Worm (Caenorhabditis elegans): ENCODE results near the gene F55B12.2.

Gene F55B12.2

DNA sequence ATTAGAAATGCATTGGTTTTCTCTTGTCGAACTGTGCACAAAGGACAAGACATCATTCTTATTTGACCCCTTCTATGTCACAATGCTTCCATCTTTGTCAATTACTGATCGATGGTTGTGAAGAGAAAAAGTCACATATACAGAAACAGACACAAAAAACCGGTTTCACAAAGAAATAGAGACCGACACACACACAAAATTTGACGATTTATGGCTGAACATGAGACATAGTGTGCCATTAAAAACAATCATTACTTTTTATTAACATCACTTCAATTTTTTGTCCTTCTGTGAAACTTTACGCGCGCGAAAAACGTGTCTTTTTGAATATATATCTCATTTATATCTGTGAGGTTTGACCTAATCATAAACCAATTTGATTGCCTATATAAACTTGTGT, 26.2 kb downstream of the F55B12.2 start:
- TF ChIP-seq mdl-1 (tag; optimal IDR thresholded peaks at IDR 0.05) (no peak), gmeb-1 (tag; optimal IDR thresholded peaks at IDR 0.05) (no peak), sma-9 (GFP tag; optimal IDR thresholded peaks at IDR 0.05) (no peak), sma-9 (tag; optimal IDR thresholded peaks at IDR 0.05) (no peak), elt-1 (tag; optimal IDR thresholded peaks at IDR 0.05) (no peak), nhr-21 (tag; optimal IDR thresholded peaks at IDR 0.05) (peak; percentile 50), egl-27 (tag; optimal IDR thresholded peaks at IDR 0.05) (no peak), crh-2 (tag; optimal IDR thresholded peaks at IDR 0.05) (no peak), lin-13 (GFP tag; optimal IDR thresholded peaks at IDR 0.05) (no peak), snpc-4 (tag; optimal IDR thresholded peaks at IDR 0.05) (no peak), nhr-77 (tag; optimal IDR thresholded peaks at IDR 0.05) (no peak), aly-2 (tag; optimal IDR thresholded peaks at IDR 0.05) (no peak), ceh-16 (tag; optimal IDR thresholded peaks at IDR 0.05) (no peak), unc-55 (GFP tag; optimal IDR thresholded peaks at IDR 0.05) (peak; percentile 50), lin-39 (tag; optimal IDR thresholded peaks at IDR 0.05) (no peak), unc-62 (GFP tag; optimal IDR thresholded peaks at IDR 0.05) (no peak), nhr-12 (tag; optimal IDR thresholded peaks at IDR 0.05) (no peak), F13H6.1 (tag; optimal IDR thresholded peaks at IDR 0.05) (no peak), ztf-1 (GFP tag; conservative IDR thresholded peaks at IDR 0.05) (no peak), nhr-237 (tag; optimal IDR thresholded peaks at IDR 0.05) (no peak), ztf-11 (tag; optimal IDR thresholded peaks at IDR 0.05) (no peak), lin-11 (tag; optimal IDR thresholded peaks at IDR 0.05) (no peak), nhr-129 (tag; optimal IDR thresholded peaks at IDR 0.05) (peak; percentile 44), peb-1 (tag; optimal IDR thresholded peaks at IDR 0.05) (no peak), unc-39 (tag; optimal IDR thresholded peaks at IDR 0.05) (no peak), nhr-23 (tag; optimal IDR thresholded peaks at IDR 0.05) (no peak), R02D3.7 (tag; optimal IDR thresholded peaks at IDR 0.05) (no peak), mab-5 (tag; optimal IDR thresholded peaks at IDR 0.05) (peak; percentile 57), elt-3 (tag; optimal IDR thresholded peaks at IDR 0.05) (no peak), alr-1 (tag; optimal IDR thresholded peaks at IDR 0.05) (no peak), blmp-1 (tag; optimal IDR thresholded peaks at IDR 0.05; ENCODE audit: insufficient read depth) (no peak), C34F6.9 (tag; optimal IDR thresholded peaks at IDR 0.05) (no peak), fos-1 (tag; optimal IDR thresholded peaks at IDR 0.05) (no peak), skn-1 (tag; optimal IDR thresholded peaks at IDR 0.05) (no peak), ztf-4 (tag; optimal IDR thresholded peaks at IDR 0.05) (no peak), nhr-10 (tag; optimal IDR thresholded peaks at IDR 0.05) (no peak), lsy-2 (tag; optimal IDR thresholded peaks at IDR 0.05) (no peak), ZK546.5 (tag; optimal IDR thresholded peaks at IDR 0.05) (no peak), sem-4 (tag; optimal IDR thresholded peaks at IDR 0.05) (peak; percentile 18), mbf-1 (tag; optimal IDR thresholded peaks at IDR 0.05) (no peak), dmd-4 (tag; optimal IDR thresholded peaks at IDR 0.05) (no peak), ceh-82 (tag; optimal IDR thresholded peaks at IDR 0.05) (no peak), zag-1 (tag; optimal IDR thresholded peaks at IDR 0.05) (no peak), sma-3 (GFP tag; optimal IDR thresholded peaks at IDR 0.05) (peak; percentile 7), ama-1 (optimal IDR thresholded peaks at IDR 0.05) (peak; percentile 12), nhr-11 (tag; optimal IDR thresholded peaks at IDR 0.05) (no peak), nhr-6 (tag; optimal IDR thresholded peaks at IDR 0.05) (no peak), nhr-25 (tag; optimal IDR thresholded peaks at IDR 0.05) (peak; percentile 88), Y55F3AM.14 (GFP tag; optimal IDR thresholded peaks at IDR 0.05) (no peak)

DNA sequence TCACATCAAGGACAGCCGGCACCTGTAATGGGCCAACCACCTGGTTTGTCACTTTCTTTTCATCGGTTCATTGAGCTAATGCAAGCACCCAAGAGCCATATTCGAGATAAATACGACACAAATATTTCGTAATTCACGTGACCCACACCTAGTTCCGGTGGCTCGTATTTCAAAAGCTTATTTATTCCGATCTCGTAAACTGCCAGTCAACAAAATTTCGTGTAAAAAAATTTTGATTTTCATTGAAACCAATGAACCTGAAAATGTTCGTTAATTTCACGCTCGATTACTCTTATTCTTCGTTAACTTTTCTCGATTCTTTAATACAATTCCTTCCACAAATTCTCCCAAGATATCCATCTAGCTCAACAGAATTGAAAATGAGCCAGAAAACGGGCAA, 26.7 kb downstream of the F55B12.2 start:
- no peak for TF ChIP-seq elt-1 (tag; optimal IDR thresholded peaks at IDR 0.05)
- TF ChIP-seq lin-11 (tag; optimal IDR thresholded peaks at IDR 0.05): no peak
- no peak for TF ChIP-seq mdl-1 (tag; optimal IDR thresholded peaks at IDR 0.05)
- no peak for TF ChIP-seq fos-1 (tag; optimal IDR thresholded peaks at IDR 0.05)
- no peak for TF ChIP-seq nhr-25 (tag; optimal IDR thresholded peaks at IDR 0.05)
- no peak for TF ChIP-seq unc-62 (GFP tag; optimal IDR thresholded peaks at IDR 0.05)
- TF ChIP-seq gmeb-1 (tag; optimal IDR thresholded peaks at IDR 0.05): no peak
- TF ChIP-seq nhr-12 (tag; optimal IDR thresholded peaks at IDR 0.05): no peak
- no peak for TF ChIP-seq nhr-23 (tag; optimal IDR thresholded peaks at IDR 0.05)
- TF ChIP-seq aly-2 (tag; optimal IDR thresholded peaks at IDR 0.05): no peak
- TF ChIP-seq sem-4 (tag; optimal IDR thresholded peaks at IDR 0.05): no peak
- TF ChIP-seq crh-2 (tag; optimal IDR thresholded peaks at IDR 0.05): no peak
- no peak for TF ChIP-seq peb-1 (tag; optimal IDR thresholded peaks at IDR 0.05)
- no peak for TF ChIP-seq lin-39 (tag; optimal IDR thresholded peaks at IDR 0.05)
- TF ChIP-seq lin-13 (GFP tag; optimal IDR thresholded peaks at IDR 0.05): no peak
- TF ChIP-seq nhr-10 (tag; optimal IDR thresholded peaks at IDR 0.05): no peak
- no peak for TF ChIP-seq C34F6.9 (tag; optimal IDR thresholded peaks at IDR 0.05)
